Worm (Caenorhabditis elegans): ENCODE measurements around the gene F10G2.1.

- no peak for TF ChIP-seq W03F9.2 (tag; optimal IDR thresholded peaks at IDR 0.05)
- no peak for TF ChIP-seq dao-5 (tag; optimal IDR thresholded peaks at IDR 0.05)
Measured at ce11 chrV:7332253-7332652, at the start of gene F10G2.1.

Measured in whole organism, L4/young adult.